Worm (Caenorhabditis elegans): ENCODE measurements around the gene C54D10.13.

C54D10.13 gene

ce11 chrV:12418292-12418691, 13.8 kb downstream of the C54D10.13 start, which contains the start of gene C54D10.3:
TSS of gene C54D10.3 (plus strand) at chrV:12418592.
- no peak for TF ChIP-seq hmbx-1 (tag; optimal IDR thresholded peaks at IDR 0.05)
- TF ChIP-seq ceh-36 (tag; optimal IDR thresholded peaks at IDR 0.05) = no peak
- TF ChIP-seq tra-4 (tag; optimal IDR thresholded peaks at IDR 0.05) = no peak
- TF ChIP-seq hnd-1 (tag; optimal IDR thresholded peaks at IDR 0.05) = no peak
- TF ChIP-seq aly-1 (tag; optimal IDR thresholded peaks at IDR 0.05) = no peak
- TF ChIP-seq pes-1 (GFP tag; IDR thresholded peaks at IDR 0.05) = no peak
- TF ChIP-seq tbx-11 (GFP tag; IDR thresholded peaks at IDR 0.05) = no peak
- no peak for TF ChIP-seq flt-1 (GFP tag; IDR thresholded peaks at IDR 0.05)
- no peak for TF ChIP-seq tbx-37 (GFP tag; conservative IDR thresholded peaks at IDR 0.05)
- TF ChIP-seq hmg-4 (GFP tag; optimal IDR thresholded peaks at IDR 0.05) = no peak
- no peak for TF ChIP-seq scrt-1 (GFP tag; IDR thresholded peaks at IDR 0.05)
- no peak for TF ChIP-seq B0310.2 (tag; optimal IDR thresholded peaks at IDR 0.05)
- TF ChIP-seq ceh-13 (GFP tag; optimal IDR thresholded peaks at IDR 0.05) = no peak
- no peak for TF ChIP-seq sea-1 (GFP tag; conservative IDR thresholded peaks at IDR 0.05)
- TF ChIP-seq F13C5.2 (tag; optimal IDR thresholded peaks at IDR 0.05) = no peak
- TF ChIP-seq ets-7 (tag; optimal IDR thresholded peaks at IDR 0.05) = no peak
- no peak for TF ChIP-seq ama-1 (optimal IDR thresholded peaks at IDR 0.05)

- TF ChIP-seq F13C5.2 (tag; optimal IDR thresholded peaks at IDR 0.05) (no peak), hmbx-1 (tag; optimal IDR thresholded peaks at IDR 0.05) (no peak), tbx-11 (GFP tag; IDR thresholded peaks at IDR 0.05) (no peak), sea-1 (GFP tag; conservative IDR thresholded peaks at IDR 0.05) (no peak), ets-7 (tag; optimal IDR thresholded peaks at IDR 0.05) (no peak)
These were observed 14.8 kb downstream of the C54D10.13 start, which contains the start of gene cdr-3 for ce11 chrV:12417277-12417676. TSS of gene cdr-3 (minus strand) at chrV:12417377.

ce11 chrV:12415656-12416055, 16.4 kb downstream of the C54D10.13 start, which contains the start of gene cdr-2:
TSS of gene cdr-2 (minus strand) at chrV:12415709.
- TF ChIP-seq ceh-13 (GFP tag; optimal IDR thresholded peaks at IDR 0.05) (no peak), hnd-1 (tag; optimal IDR thresholded peaks at IDR 0.05) (no peak), ceh-36 (tag; optimal IDR thresholded peaks at IDR 0.05) (no peak), ets-7 (tag; optimal IDR thresholded peaks at IDR 0.05) (no peak), hmbx-1 (tag; optimal IDR thresholded peaks at IDR 0.05) (no peak), aly-1 (tag; optimal IDR thresholded peaks at IDR 0.05) (no peak), tbx-11 (GFP tag; IDR thresholded peaks at IDR 0.05) (no peak), ama-1 (optimal IDR thresholded peaks at IDR 0.05) (no peak), pes-1 (GFP tag; IDR thresholded peaks at IDR 0.05) (no peak), B0310.2 (tag; optimal IDR thresholded peaks at IDR 0.05) (no peak), tra-4 (tag; optimal IDR thresholded peaks at IDR 0.05) (no peak), scrt-1 (GFP tag; IDR thresholded peaks at IDR 0.05) (no peak), sea-1 (GFP tag; conservative IDR thresholded peaks at IDR 0.05) (no peak), flt-1 (GFP tag; IDR thresholded peaks at IDR 0.05) (no peak)

ce11 chrV:12414362-12414761, 17.7 kb downstream of the C54D10.13 start:
- TF ChIP-seq hmbx-1 (tag; optimal IDR thresholded peaks at IDR 0.05) (no peak), F13C5.2 (tag; optimal IDR thresholded peaks at IDR 0.05) (no peak), pes-1 (GFP tag; IDR thresholded peaks at IDR 0.05) (no peak), B0310.2 (tag; optimal IDR thresholded peaks at IDR 0.05) (no peak), ama-1 (optimal IDR thresholded peaks at IDR 0.05) (no peak), hmg-4 (GFP tag; optimal IDR thresholded peaks at IDR 0.05) (no peak), ets-7 (tag; optimal IDR thresholded peaks at IDR 0.05) (no peak), ceh-36 (tag; optimal IDR thresholded peaks at IDR 0.05) (no peak), tbx-37 (GFP tag; conservative IDR thresholded peaks at IDR 0.05) (no peak)

ce11 chrV:12413651-12414114, 18.4 kb downstream of the C54D10.13 start, which contains the start of gene cdr-6:
TSS of gene cdr-6 (minus strand) at chrV:12413701.
- TF ChIP-seq tbx-37 (GFP tag; conservative IDR thresholded peaks at IDR 0.05) (no peak), hmg-4 (GFP tag; optimal IDR thresholded peaks at IDR 0.05) (no peak), ets-7 (tag; optimal IDR thresholded peaks at IDR 0.05) (no peak), ceh-13 (GFP tag; optimal IDR thresholded peaks at IDR 0.05) (no peak), B0310.2 (tag; optimal IDR thresholded peaks at IDR 0.05) (no peak), hmbx-1 (tag; optimal IDR thresholded peaks at IDR 0.05) (no peak), tra-4 (tag; optimal IDR thresholded peaks at IDR 0.05) (no peak), flt-1 (GFP tag; IDR thresholded peaks at IDR 0.05) (no peak), ama-1 (optimal IDR thresholded peaks at IDR 0.05) (no peak), F13C5.2 (tag; optimal IDR thresholded peaks at IDR 0.05) (no peak), tbx-11 (GFP tag; IDR thresholded peaks at IDR 0.05) (no peak), sea-1 (GFP tag; conservative IDR thresholded peaks at IDR 0.05) (no peak), aly-1 (tag; optimal IDR thresholded peaks at IDR 0.05) (no peak), hnd-1 (tag; optimal IDR thresholded peaks at IDR 0.05) (no peak)

- TF ChIP-seq ets-7 (tag; optimal IDR thresholded peaks at IDR 0.05) (no peak), sea-1 (GFP tag; conservative IDR thresholded peaks at IDR 0.05) (no peak), B0310.2 (tag; optimal IDR thresholded peaks at IDR 0.05) (no peak), F13C5.2 (tag; optimal IDR thresholded peaks at IDR 0.05) (no peak), hnd-1 (tag; optimal IDR thresholded peaks at IDR 0.05) (no peak), ama-1 (optimal IDR thresholded peaks at IDR 0.05) (no peak), hmbx-1 (tag; optimal IDR thresholded peaks at IDR 0.05) (no peak), aly-1 (tag; optimal IDR thresholded peaks at IDR 0.05) (no peak), hmg-4 (GFP tag; optimal IDR thresholded peaks at IDR 0.05) (no peak), tbx-11 (GFP tag; IDR thresholded peaks at IDR 0.05) (no peak), tra-4 (tag; optimal IDR thresholded peaks at IDR 0.05) (no peak), pes-1 (GFP tag; IDR thresholded peaks at IDR 0.05) (no peak), ceh-36 (tag; optimal IDR thresholded peaks at IDR 0.05) (no peak)
These were observed 19.8 kb downstream of the C54D10.13 start for ce11 chrV:12412321-12412720.

- TF ChIP-seq B0310.2 (tag; optimal IDR thresholded peaks at IDR 0.05) = no peak
- TF ChIP-seq hmbx-1 (tag; optimal IDR thresholded peaks at IDR 0.05) = no peak
- TF ChIP-seq tbx-11 (GFP tag; IDR thresholded peaks at IDR 0.05) = no peak
These were observed 20.2 kb downstream of the C54D10.13 start, which contains the start of gene cdr-7 for ce11 chrV:12411909-12412308. TSS of gene cdr-7 (minus strand) at chrV:12412113.

All from whole organism, early embryonic.